Worm (Caenorhabditis elegans) whole organism, L1 larva: ENCODE measurements around the gene asp-9.

ENCODE experiments used
- C34B4.2 ChIP-seq: sonication (generic microtip); optimal IDR thresholded peaks from 2 replicates; lab custom pipeline; 2017; ENCODE audit warnings: mild to moderate bottlenecking, missing genetic modification characterization, missing compliant biosample characterization
- F16B12.6 ChIP-seq: fragments of 150-350 bp; optimal IDR thresholded peaks from 2 replicates; lab custom pipeline; 2014; ENCODE audit warnings: missing biosample characterization, missing genetic modification characterization
- blmp-1 ChIP-seq: fragments of 150-350 bp; optimal IDR thresholded peaks from 2 replicates; lab custom pipeline; 2014; ENCODE audit warnings: missing biosample characterization, missing genetic modification characterization
- ceh-90 ChIP-seq: sonication (generic microtip); optimal IDR thresholded peaks from 2 replicates; lab custom pipeline; 2016; ENCODE audit warnings: missing genetic modification characterization, missing compliant biosample characterization
- elt-3 ChIP-seq, 6 experiments: fragments of 150-350 bp in 1 of 6; sonication (generic microtip); optimal IDR thresholded peaks; 2 replicates each; lab custom pipeline; 2017 to 2018; ENCODE audit warnings: missing biosample characterization in 6 of 6, missing genetic modification characterization in 6 of 6, inconsistent platforms in 1 of 6
- lin-13 ChIP-seq: fragments of 150-350 bp; optimal IDR thresholded peaks from 2 replicates; lab custom pipeline; 2014; ENCODE audit warnings: missing biosample characterization, missing genetic modification reagents, missing genetic modification characterization
- mep-1 ChIP-seq: fragments of 150-350 bp; optimal IDR thresholded peaks from 2 replicates; lab custom pipeline; 2014; ENCODE audit warnings: missing biosample characterization, missing genetic modification characterization
- nhr-237 ChIP-seq: fragments of 150-350 bp; optimal IDR thresholded peaks from 2 replicates; lab custom pipeline; 2014; ENCODE audit warnings: missing biosample characterization, missing genetic modification characterization
- nhr-47 ChIP-seq: sonication (generic microtip); optimal IDR thresholded peaks from 2 replicates; lab custom pipeline; 2016; ENCODE audit warnings: mild to moderate bottlenecking, missing genetic modification characterization, moderate library complexity, missing compliant biosample characterization
- nhr-76 ChIP-seq: sonication (generic microtip); optimal IDR thresholded peaks from 2 replicates; lab custom pipeline; 2017; ENCODE audit warnings: missing biosample characterization, missing genetic modification characterization
- snpc-4 ChIP-seq: fragments of 150-350 bp; optimal IDR thresholded peaks from 2 replicates; lab custom pipeline; 2014; ENCODE audit warnings: missing biosample characterization, missing genetic modification characterization
- vab-15 ChIP-seq: sonication (generic microtip); optimal IDR thresholded peaks from 2 replicates; lab custom pipeline; 2017; ENCODE audit warnings: missing genotype, mild to moderate bottlenecking, missing genetic modification characterization, missing compliant biosample characterization

ce11 chrIV:6172959-6173358, 12.7 kb upstream of the asp-9 start:
- TF ChIP-seq nhr-47 (no peak), mep-1 (no peak), F16B12.6 (tag; lab: Kevin White, UChicago) (no peak), nhr-76 (no peak), nhr-237 (tag; lab: Kevin White, UChicago) (no peak), C34B4.2 (tag; lab: Kevin White, UChicago) (no peak), lin-13 (GFP tag; lab: Kevin White, UChicago) (no peak), vab-15 (tag; lab: Kevin White, UChicago) (no peak), blmp-1 (tag; lab: Kevin White, UChicago) (no peak), elt-3 (tag; optimal IDR thresholded peaks at IDR 0.05; lab: Kevin White, UChicago) (no peak), ceh-90 (no peak), snpc-4 (tag; lab: Kevin White, UChicago) (no peak)
